Worm (Caenorhabditis elegans) whole organism, early embryonic: ENCODE measurements around the gene C54E10.11.
"Not testable (repeated sequence)": the region's sequence is repeated elsewhere in the genome, so short reads cannot be mapped to it uniquely, and the experiment has no call there.

Experiments
- B0310.2 ChIP-seq: sonication (generic microtip); optimal IDR thresholded peaks from 2 replicates; lab custom pipeline; 2016; ENCODE audit warnings: mild to moderate bottlenecking, missing genetic modification characterization, missing compliant biosample characterization
- F13C5.2 ChIP-seq: sonication (generic microtip); optimal IDR thresholded peaks from 2 replicates; lab custom pipeline; 2017; ENCODE audit warnings: mild to moderate bottlenecking, missing genetic modification characterization, inconsistent platforms, missing compliant biosample characterization
- ama-1 ChIP-seq: fragments of 150-350 bp; optimal IDR thresholded peaks from 2 replicates; lab custom pipeline; 2014
- ets-7 ChIP-seq: sonication (generic microtip); optimal IDR thresholded peaks from 2 replicates; lab custom pipeline; 2016; ENCODE audit warnings: missing genotype, missing genetic modification characterization, missing compliant biosample characterization
- flt-1 ChIP-seq: fragments of 200-800 bp; sonication (Bioruptor generic); IDR thresholded peaks from 2 replicates; pipeline ENCODE4 v1.3.6; 2022; ENCODE audit warnings: missing genetic modification characterization, missing compliant biosample characterization
- sea-1 ChIP-seq: fragments of 200-800 bp; sonication (Bioruptor generic); conservative IDR thresholded peaks from 2 replicates; pipeline ENCODE4 v1.3.6; 2022; ENCODE audit warnings: missing genetic modification characterization, missing compliant biosample characterization
- tbx-37 ChIP-seq: fragments of 200-800 bp; sonication (Bioruptor generic); conservative IDR thresholded peaks from 2 replicates; pipeline ENCODE4 v1.3.6; 2022; ENCODE audit warnings: missing genetic modification reagents, missing genetic modification characterization, missing compliant biosample characterization
- tra-4 ChIP-seq: sonication (generic microtip); optimal IDR thresholded peaks from 2 replicates; lab custom pipeline; 2017; ENCODE audit warnings: missing genetic modification characterization, missing compliant biosample characterization

- TF ChIP-seq ama-1 (lab: Kevin White, UChicago); flt-1; B0310.2; sea-1 (GFP tag; lab: Robert Waterston, UW); ets-7 (tag; lab: Kevin White, UChicago); F13C5.2 (tag; lab: Kevin White, UChicago); tra-4 (tag; lab: Kevin White, UChicago); tbx-37 (GFP tag; lab: Robert Waterston, UW): not testable (repeated sequence)
These were observed 39.9 kb downstream of the C54E10.11 start, which contains the start of gene F11D11.22 for ce11 chrV:18762044-18762443.
